Fruit fly (Drosophila melanogaster) whole organism, pupa: ENCODE results near the gene CG31347.
A peak's percentile ranks its signal among the peaks of the same experiment; 100 is the strongest.

Source experiments
- CG10348 ChIP-seq: fragments of 200-800 bp; sonication (Bioruptor generic); IDR thresholded peaks from 2 replicates; pipeline ENCODE4 v1.3.6; 2022; ENCODE audit warnings: missing biosample characterization, missing genetic modification characterization
- CG12605 ChIP-seq: fragments of 200-800 bp; sonication (Bioruptor generic); IDR thresholded peaks from 2 replicates; pipeline ENCODE4 v1.3.6; 2022; ENCODE audit warnings: missing biosample characterization, missing genetic modification characterization
- CG13204 ChIP-seq: fragments of 200-800 bp; sonication (Bioruptor generic); optimal IDR thresholded peaks from 2 replicates; lab custom pipeline; 2018; ENCODE audit warnings: missing biosample characterization, mild to moderate bottlenecking, missing genetic modification characterization, moderate library complexity
- CG14655 ChIP-seq: fragments of 200-800 bp; sonication (Bioruptor generic); optimal IDR thresholded peaks from 3 replicates; lab custom pipeline; 2017; ENCODE audit warnings: mild to moderate bottlenecking, missing biosample characterization, missing genetic modification reagents, missing genetic modification characterization
- CG17806 ChIP-seq: fragments of 200-800 bp; sonication (Bioruptor generic); optimal IDR thresholded peaks from 2 replicates; lab custom pipeline; 2018; ENCODE audit warnings: missing biosample characterization, mild to moderate bottlenecking, missing genetic modification characterization, moderate library complexity
- CG32121 ChIP-seq: fragments of 200-800 bp; sonication (Bioruptor generic); IDR thresholded peaks from 2 replicates; pipeline ENCODE4 v1.3.6; 2022; ENCODE audit warnings: missing biosample characterization, missing genetic modification characterization
- CG34367 ChIP-seq: fragments of 200-800 bp; sonication (Bioruptor generic); optimal IDR thresholded peaks from 2 replicates; lab custom pipeline; 2018; ENCODE audit warnings: missing biosample characterization, mild to moderate bottlenecking, missing genetic modification characterization
- CG4496 ChIP-seq: fragments of 200-800 bp; sonication (Bioruptor generic); IDR thresholded peaks from 3 replicates; pipeline ENCODE4 v1.3.6; 2022; ENCODE audit warnings: missing biosample characterization, missing genetic modification characterization
- CG8159 ChIP-seq: fragments of 200-800 bp; sonication (Bioruptor generic); optimal IDR thresholded peaks from 3 replicates; lab custom pipeline; 2018; ENCODE audit warnings: missing biosample characterization, mild to moderate bottlenecking, missing genetic modification characterization, moderate library complexity
- CG8301 ChIP-seq: fragments of 200-800 bp; sonication (Bioruptor generic); optimal IDR thresholded peaks from 2 replicates; lab custom pipeline; 2018; ENCODE audit warnings: missing biosample characterization, mild to moderate bottlenecking, missing genetic modification characterization
- CG9948 ChIP-seq: fragments of 200-800 bp; sonication (Bioruptor generic); optimal IDR thresholded peaks from 2 replicates; lab custom pipeline; 2018; ENCODE audit warnings: missing biosample characterization, mild to moderate bottlenecking, missing genetic modification characterization, moderate library complexity
- D1 ChIP-seq: fragments of 200-800 bp; sonication (Bioruptor generic); optimal IDR thresholded peaks from 2 replicates; lab custom pipeline; 2018; ENCODE audit warnings: missing biosample characterization, mild to moderate bottlenecking, missing genetic modification characterization, moderate library complexity
- EcR ChIP-seq: fragments of 200-800 bp; sonication (Bioruptor generic); optimal IDR thresholded peaks from 3 replicates; lab custom pipeline; 2019; ENCODE audit warnings: missing biosample characterization, missing genetic modification characterization, mild to moderate bottlenecking, moderate library complexity, missing genetic modification reagents
- Ets98B ChIP-seq: fragments of 200-800 bp; sonication (Bioruptor generic); IDR thresholded peaks from 2 replicates; pipeline ENCODE4 v1.3.6; 2022; ENCODE audit warnings: missing biosample characterization, missing genetic modification characterization
- Pif1A ChIP-seq: fragments of 200-800 bp; sonication (Bioruptor generic); optimal IDR thresholded peaks from 3 replicates; lab custom pipeline; 2016; ENCODE audit warnings: missing biosample characterization, missing genetic modification characterization
- Pif1B ChIP-seq: fragments of 200-800 bp; sonication (Bioruptor generic); optimal IDR thresholded peaks from 3 replicates; lab custom pipeline; 2016; ENCODE audit warnings: missing biosample characterization, missing genetic modification characterization
- Snoo ChIP-seq: fragments of 200-800 bp; sonication (Bioruptor generic); optimal IDR thresholded peaks from 3 replicates; lab custom pipeline; 2017; ENCODE audit warnings: missing biosample characterization, mild to moderate bottlenecking, missing genetic modification characterization, inconsistent platforms
- fd96Ca ChIP-seq: fragments of 200-800 bp; sonication (Bioruptor generic); IDR thresholded peaks from 3 replicates; pipeline ENCODE4 v1.3.6; 2022; ENCODE audit warnings: missing biosample characterization, missing genetic modification characterization
- gl ChIP-seq: fragments of 200-800 bp; sonication (Bioruptor generic); optimal IDR thresholded peaks from 2 replicates; lab custom pipeline; 2018; ENCODE audit warnings: missing biosample characterization, mild to moderate bottlenecking, missing genetic modification characterization
- rn ChIP-seq: fragments of 200-800 bp; sonication (Bioruptor generic); IDR thresholded peaks from 2 replicates; pipeline ENCODE4 v1.3.6; 2022; ENCODE audit warnings: missing biosample characterization, missing genetic modification characterization

Gene CG31347

DNA sequence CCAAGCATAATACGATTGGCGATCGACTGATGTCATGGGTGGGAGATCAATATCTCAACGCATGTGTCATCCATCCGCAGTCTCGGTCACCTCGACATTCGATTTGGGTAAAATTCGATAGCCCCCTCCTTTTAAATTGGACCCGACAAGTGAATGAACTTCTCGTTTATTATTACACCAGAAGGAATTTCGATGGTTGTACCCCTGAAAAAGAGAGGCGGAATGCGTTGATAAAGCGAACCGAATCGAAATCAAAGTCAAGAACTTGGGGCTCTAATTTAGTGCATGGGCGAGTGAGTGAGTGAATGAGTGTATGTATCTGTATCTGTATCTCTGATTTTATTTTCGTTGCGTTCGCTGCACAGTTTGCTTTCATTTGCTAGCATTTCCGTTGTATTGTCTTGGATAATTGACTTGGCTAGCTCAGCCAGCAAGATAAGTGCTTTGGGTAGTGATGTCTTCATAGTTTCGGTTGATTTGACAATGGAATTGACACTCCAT, 9.6 kb upstream of the CG31347 start:
- TF ChIP-seq CG12605 (GFP tag; lab: Robert Waterston, UW) (no peak), rn (GFP tag; lab: Robert Waterston, UW) (no peak), Snoo (no peak), CG13204 (no peak), CG4496 (GFP tag; lab: Robert Waterston, UW) (no peak), CG17806 (no peak), gl (tag; lab: Kevin White, UChicago) (no peak), CG14655 (no peak), D1 (tag; lab: Kevin White, UChicago) (no peak)

- no peak for TF ChIP-seq Snoo
- TF ChIP-seq Pif1A (GFP tag; lab: Kevin White, UChicago): no peak
- no peak for TF ChIP-seq CG8159 (tag; lab: Kevin White, UChicago)
- TF ChIP-seq CG9948 (tag; lab: Kevin White, UChicago): no peak
- no peak for TF ChIP-seq Pif1B (GFP tag; lab: Kevin White, UChicago)
- no peak for TF ChIP-seq CG8301 (tag; lab: Kevin White, UChicago)
- TF ChIP-seq fd96Ca (GFP tag; lab: Robert Waterston, UW): no peak
- no peak for TF ChIP-seq CG12605 (GFP tag; lab: Robert Waterston, UW)
- TF ChIP-seq gl (tag; lab: Kevin White, UChicago): no peak
- no peak for TF ChIP-seq CG34367
- no peak for TF ChIP-seq D1 (tag; lab: Kevin White, UChicago)
- TF ChIP-seq Ets98B: no peak
- TF ChIP-seq CG10348 (GFP tag; lab: Robert Waterston, UW): no peak
- TF ChIP-seq CG13204: no peak
- no peak for TF ChIP-seq CG4496 (GFP tag; lab: Robert Waterston, UW)
- no peak for TF ChIP-seq EcR (GFP tag; lab: Kevin White, UChicago)
- TF ChIP-seq CG17806: no peak
- TF ChIP-seq CG32121 (GFP tag; lab: Robert Waterston, UW): no peak
- TF ChIP-seq, all 21 proteins: peak for 0
Observed at dm6 chr3R:12701257-12701656, 8.9 kb upstream of the CG31347 start.

DNA sequence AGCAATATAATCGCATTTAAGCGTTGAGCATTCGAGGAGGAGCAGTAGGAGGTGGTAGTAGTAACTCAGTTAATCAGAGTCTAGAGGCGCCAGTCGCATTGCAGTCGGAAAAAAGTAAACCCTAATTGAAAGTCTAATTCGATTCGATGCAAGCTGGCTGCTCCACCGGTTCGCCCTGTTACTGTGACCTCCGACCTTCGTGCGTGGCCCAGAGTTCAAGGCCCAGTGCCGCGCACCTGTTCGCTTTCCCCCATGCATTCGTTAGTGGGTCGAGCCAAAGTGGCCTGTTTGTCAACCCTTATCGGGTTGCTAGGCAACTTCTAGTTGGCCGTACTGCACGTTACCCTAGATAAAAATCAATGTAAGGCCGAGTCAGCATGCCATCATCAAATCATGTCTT, 8.1 kb upstream of the CG31347 start:
- TF ChIP-seq Pif1B (GFP tag; lab: Kevin White, UChicago): no peak
- no peak for TF ChIP-seq CG32121 (GFP tag; lab: Robert Waterston, UW)
- TF ChIP-seq rn (GFP tag; lab: Robert Waterston, UW): no peak
- no peak for TF ChIP-seq CG17806
- no peak for TF ChIP-seq Snoo
- TF ChIP-seq CG14655: no peak
- no peak for TF ChIP-seq Ets98B
- no peak for TF ChIP-seq CG9948 (tag; lab: Kevin White, UChicago)

- TF ChIP-seq CG17806 (no peak), CG4496 (GFP tag; lab: Robert Waterston, UW) (no peak), Ets98B (no peak)
Observed at dm6 chr3R:12699620-12700378, 7.4 kb upstream of the CG31347 start.

dm6 chr3R:12698363-12698762, 6.0 kb upstream of the CG31347 start:
- TF ChIP-seq EcR (GFP tag; lab: Kevin White, UChicago): no peak
- TF ChIP-seq CG14655: no peak
- TF ChIP-seq fd96Ca (GFP tag; lab: Robert Waterston, UW): no peak
- no peak for TF ChIP-seq CG12605 (GFP tag; lab: Robert Waterston, UW)
- TF ChIP-seq CG8301 (tag; lab: Kevin White, UChicago): no peak
- TF ChIP-seq CG34367: no peak
- TF ChIP-seq gl (tag; lab: Kevin White, UChicago): no peak
- TF ChIP-seq Pif1B (GFP tag; lab: Kevin White, UChicago): no peak
- no peak for TF ChIP-seq D1 (tag; lab: Kevin White, UChicago)

DNA sequence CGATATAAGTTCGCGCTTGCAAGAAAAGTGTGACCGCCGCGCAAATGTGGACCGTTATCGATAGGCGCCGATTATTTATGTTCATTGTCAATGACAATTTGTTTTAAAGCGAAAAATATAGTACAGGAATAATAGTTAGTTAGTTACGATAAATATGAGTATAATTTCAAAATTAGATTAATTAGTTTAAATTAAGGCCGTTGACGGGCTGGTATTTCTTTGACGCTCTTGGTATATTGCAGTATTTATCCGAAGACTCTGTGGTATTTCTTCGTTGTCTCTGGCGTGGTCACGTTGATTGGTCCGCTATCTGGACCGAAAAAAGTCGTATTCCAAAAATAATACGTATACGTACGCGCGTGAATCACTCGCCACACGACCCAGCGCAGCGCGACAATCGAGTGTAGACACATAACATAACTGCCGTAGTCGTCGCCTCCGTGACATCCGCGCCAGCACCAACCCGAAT, 5.2 kb upstream of the CG31347 start:
- TF ChIP-seq CG4496 (GFP tag; lab: Robert Waterston, UW): 0 out of 3 replicates have a peak, but pooled peaks have one; percentile 34
- TF ChIP-seq Ets98B: no peak; the same call in 1 of the 2 replicates

DNA sequence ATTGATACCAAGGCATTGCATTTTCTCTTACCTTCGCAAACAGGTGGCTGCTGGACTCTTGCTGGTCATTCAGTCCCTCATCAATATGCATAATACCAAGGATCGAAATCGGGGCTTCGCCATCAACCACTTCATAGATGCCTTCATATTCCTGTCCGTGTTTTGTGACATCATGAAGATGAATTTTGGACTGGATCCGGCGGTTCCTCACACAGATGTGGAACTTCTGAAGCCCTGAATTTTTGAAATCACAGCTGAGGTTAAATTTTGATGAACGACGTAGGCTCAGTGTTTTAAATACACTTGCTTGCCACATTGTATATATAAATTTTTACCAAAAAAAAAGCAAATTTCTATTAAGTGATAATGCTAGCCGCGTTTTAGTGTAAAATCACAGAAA, 4.6 kb upstream of the CG31347 start, which contains the start of gene Past1:
Past1 (plus strand) TSS at position 301 of the 400 bp plus-strand sequence.
- TF ChIP-seq CG8301 (tag; lab: Kevin White, UChicago) (no peak), gl (tag; lab: Kevin White, UChicago) (no peak), Pif1A (GFP tag; lab: Kevin White, UChicago) (no peak), CG17806 (no peak), CG9948 (tag; lab: Kevin White, UChicago) (no peak), CG10348 (GFP tag; lab: Robert Waterston, UW) (no peak)
